Worm (Caenorhabditis elegans) whole organism, early embryonic: ENCODE results near the gene Y40C5A.4.

Experiments
- B0310.2 ChIP-seq: sonication (generic microtip); optimal IDR thresholded peaks from 2 replicates; lab custom pipeline; 2016; ENCODE audit warnings: mild to moderate bottlenecking, missing genetic modification characterization, missing compliant biosample characterization
- ama-1 ChIP-seq: fragments of 150-350 bp; optimal IDR thresholded peaks from 2 replicates; lab custom pipeline; 2014
- ceh-13 ChIP-seq: fragments of 200-800 bp; sonication (Bioruptor generic); optimal IDR thresholded peaks from 2 replicates; lab custom pipeline; 2018; ENCODE audit warnings: mild to moderate bottlenecking, missing genetic modification characterization, missing compliant biosample characterization
- ceh-36 ChIP-seq: sonication (generic microtip); optimal IDR thresholded peaks from 2 replicates; lab custom pipeline; 2016; ENCODE audit warnings: missing genetic modification characterization, inconsistent platforms, missing compliant biosample characterization
- ets-7 ChIP-seq: sonication (generic microtip); optimal IDR thresholded peaks from 2 replicates; lab custom pipeline; 2016; ENCODE audit warnings: missing genotype, missing genetic modification characterization, missing compliant biosample characterization
- flt-1 ChIP-seq: fragments of 200-800 bp; sonication (Bioruptor generic); IDR thresholded peaks from 2 replicates; pipeline ENCODE4 v1.3.6; 2022; ENCODE audit warnings: missing genetic modification characterization, missing compliant biosample characterization
- hmbx-1 ChIP-seq: sonication (generic microtip); optimal IDR thresholded peaks from 2 replicates; lab custom pipeline; 2016; ENCODE audit warnings: mild to moderate bottlenecking, missing genetic modification characterization, missing compliant biosample characterization
- sea-1 ChIP-seq: fragments of 200-800 bp; sonication (Bioruptor generic); conservative IDR thresholded peaks from 2 replicates; pipeline ENCODE4 v1.3.6; 2022; ENCODE audit warnings: missing genetic modification characterization, missing compliant biosample characterization
- tbx-11 ChIP-seq: fragments of 200-800 bp; sonication (Bioruptor generic); IDR thresholded peaks from 2 replicates; pipeline ENCODE4 v1.3.6; 2022; ENCODE audit warnings: missing genetic modification characterization, missing compliant biosample characterization
- tra-4 ChIP-seq: sonication (generic microtip); optimal IDR thresholded peaks from 2 replicates; lab custom pipeline; 2017; ENCODE audit warnings: missing genetic modification characterization, missing compliant biosample characterization

DNA sequence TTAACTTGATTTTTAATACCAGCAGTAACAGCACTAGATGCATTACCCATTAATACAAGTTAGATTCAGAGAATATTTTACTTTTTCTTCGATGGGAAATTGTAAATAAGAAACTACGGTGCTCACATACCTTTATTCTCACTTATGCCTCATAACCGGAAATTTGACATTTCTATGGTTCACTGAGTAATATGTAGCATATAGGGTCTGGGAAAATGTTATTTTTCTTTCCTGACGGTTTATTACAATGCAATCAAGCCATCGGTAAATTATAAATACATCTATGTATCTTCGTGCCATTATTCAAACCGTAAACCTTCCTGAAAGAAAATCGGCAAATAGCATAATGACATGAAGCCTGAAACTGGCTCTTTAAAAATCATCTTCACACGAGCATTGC, 32.2 kb downstream of the Y40C5A.4 start, which contains the start of gene ocr-4:
- TF ChIP-seq tbx-11 (GFP tag; lab: Robert Waterston, UW) (no peak), sea-1 (no peak), ceh-13 (GFP tag; lab: Kevin White, UChicago) (no peak), ceh-36 (tag; lab: Kevin White, UChicago) (no peak), flt-1 (GFP tag; lab: Robert Waterston, UW) (no peak), hmbx-1 (no peak), tra-4 (tag; lab: Kevin White, UChicago) (no peak), ama-1 (lab: Kevin White, UChicago) (no peak), ets-7 (no peak), B0310.2 (tag; lab: Kevin White, UChicago) (no peak)
